Worm (Caenorhabditis elegans) whole organism, late embryonic: ENCODE measurements around the gene C36C5.15.

Source experiments
- C08G9.2 ChIP-seq: sonication (generic microtip); optimal IDR thresholded peaks from 2 replicates; lab custom pipeline; 2016; ENCODE audit warnings: mild to moderate bottlenecking, missing genetic modification characterization, moderate library complexity, missing compliant biosample characterization
- C38D4.7 ChIP-seq: fragments of 200-800 bp; sonication (Bioruptor generic); optimal IDR thresholded peaks from 2 replicates; lab custom pipeline; 2018; ENCODE audit warnings: mild to moderate bottlenecking, missing genetic modification characterization, moderate library complexity, missing compliant biosample characterization
- F13H6.1 ChIP-seq: sonication (generic microtip); optimal IDR thresholded peaks from 2 replicates; lab custom pipeline; 2016; ENCODE audit warnings: missing genetic modification characterization, missing compliant biosample characterization
- K09A11.1 ChIP-seq: sonication (generic microtip); optimal IDR thresholded peaks from 2 replicates; lab custom pipeline; 2017; ENCODE audit warnings: antibody characterized with exemption, mild to moderate bottlenecking, missing genetic modification characterization, missing compliant biosample characterization; ENCODE audit not compliant: insufficient read depth
- T23F11.4 ChIP-seq: fragments of 200-800 bp; sonication (Bioruptor generic); optimal IDR thresholded peaks from 2 replicates; lab custom pipeline; 2018; ENCODE audit warnings: mild to moderate bottlenecking, missing genetic modification characterization, missing compliant biosample characterization
- Y22D7AL.16 ChIP-seq: sonication (generic microtip); optimal IDR thresholded peaks from 2 replicates; lab custom pipeline; 2016; ENCODE audit warnings: missing genetic modification characterization, missing compliant biosample characterization
- ahr-1 ChIP-seq: sonication (generic microtip); optimal IDR thresholded peaks from 2 replicates; lab custom pipeline; 2016; ENCODE audit warnings: missing genetic modification characterization, missing compliant biosample characterization
- ceh-18 ChIP-seq: sonication (generic microtip); optimal IDR thresholded peaks from 2 replicates; lab custom pipeline; 2016; ENCODE audit warnings: missing genetic modification characterization, missing compliant biosample characterization
- ceh-22 ChIP-seq: sonication (generic microtip); optimal IDR thresholded peaks from 2 replicates; lab custom pipeline; 2017; ENCODE audit warnings: missing biosample characterization, missing genetic modification characterization
- ceh-24 ChIP-seq: sonication (generic microtip); optimal IDR thresholded peaks from 2 replicates; lab custom pipeline; 2016; ENCODE audit warnings: mild to moderate bottlenecking, missing genetic modification characterization, missing compliant biosample characterization
- ceh-45 ChIP-seq: fragments of 200-800 bp; sonication (Bioruptor generic); IDR thresholded peaks from 2 replicates; pipeline ENCODE4 v1.3.6; 2022; ENCODE audit warnings: missing genetic modification reagents, missing genetic modification characterization, missing compliant biosample characterization
- ceh-48 ChIP-seq: sonication (generic microtip); optimal IDR thresholded peaks from 2 replicates; lab custom pipeline; 2016; ENCODE audit warnings: missing genetic modification characterization, inconsistent platforms, missing compliant biosample characterization
- ceh-6 ChIP-seq: fragments of 200-800 bp; sonication (Bioruptor generic); optimal IDR thresholded peaks from 2 replicates; lab custom pipeline; 2018; ENCODE audit warnings: mild to moderate bottlenecking, missing genetic modification characterization, missing compliant biosample characterization
- ceh-9 ChIP-seq: sonication (generic microtip); optimal IDR thresholded peaks from 2 replicates; lab custom pipeline; 2016; ENCODE audit warnings: mild to moderate bottlenecking, missing genetic modification characterization, inconsistent platforms, missing compliant biosample characterization
- dmd-4 ChIP-seq: sonication (generic microtip); optimal IDR thresholded peaks from 2 replicates; lab custom pipeline; 2016; ENCODE audit warnings: borderline replicate concordance, missing genetic modification characterization, missing compliant biosample characterization
- elt-2 ChIP-seq: sonication (generic microtip); optimal IDR thresholded peaks from 2 replicates; lab custom pipeline; 2016; ENCODE audit warnings: missing genetic modification reagents, missing genetic modification characterization, missing compliant biosample characterization
- elt-4 ChIP-seq: sonication (generic microtip); optimal IDR thresholded peaks from 2 replicates; lab custom pipeline; 2016; ENCODE audit warnings: missing genetic modification characterization, missing compliant biosample characterization
- ets-4 ChIP-seq: sonication (generic microtip); optimal IDR thresholded peaks from 2 replicates; lab custom pipeline; 2016; ENCODE audit warnings: missing genetic modification characterization, missing compliant biosample characterization
- eyg-1 ChIP-seq: sonication (generic microtip); optimal IDR thresholded peaks from 2 replicates; lab custom pipeline; 2016; ENCODE audit warnings: missing genotype, missing genetic modification characterization, missing compliant biosample characterization
- fkh-10 ChIP-seq: fragments of 150-350 bp; optimal IDR thresholded peaks from 2 replicates; lab custom pipeline; 2014; ENCODE audit warnings: missing biosample characterization, missing genetic modification reagents, missing genetic modification characterization
- fkh-6 ChIP-seq: sonication (generic microtip); optimal IDR thresholded peaks from 2 replicates; lab custom pipeline; 2016; ENCODE audit warnings: missing genetic modification characterization, missing compliant biosample characterization
- hlh-13 ChIP-seq: fragments of 200-800 bp; sonication (Bioruptor generic); optimal IDR thresholded peaks from 2 replicates; lab custom pipeline; 2018; ENCODE audit warnings: mild to moderate bottlenecking, missing genetic modification characterization, missing compliant biosample characterization
- hlh-15 ChIP-seq: sonication (generic microtip); optimal IDR thresholded peaks from 2 replicates; lab custom pipeline; 2016; ENCODE audit warnings: missing genetic modification characterization, missing compliant biosample characterization
- hlh-6 ChIP-seq: sonication (generic microtip); optimal IDR thresholded peaks from 2 replicates; lab custom pipeline; 2016; ENCODE audit warnings: missing genotype, missing genetic modification characterization, missing compliant biosample characterization
- hlh-8 ChIP-seq: sonication (generic microtip); optimal IDR thresholded peaks from 2 replicates; lab custom pipeline; 2016; ENCODE audit warnings: missing genotype, missing genetic modification characterization, missing compliant biosample characterization
- lim-6 ChIP-seq: sonication (generic microtip); optimal IDR thresholded peaks from 2 replicates; lab custom pipeline; 2016; ENCODE audit warnings: missing genetic modification characterization, missing compliant biosample characterization
- madf-2 ChIP-seq: sonication (generic microtip); optimal IDR thresholded peaks from 2 replicates; lab custom pipeline; 2017; ENCODE audit warnings: missing genetic modification characterization, missing compliant biosample characterization
- nhr-232 ChIP-seq: sonication (generic microtip); optimal IDR thresholded peaks from 2 replicates; lab custom pipeline; 2016; ENCODE audit warnings: missing genetic modification characterization, missing compliant biosample characterization
- npax-4 ChIP-seq: sonication (generic microtip); optimal IDR thresholded peaks from 2 replicates; lab custom pipeline; 2016; ENCODE audit warnings: missing genetic modification characterization, missing compliant biosample characterization
- odd-2 ChIP-seq: sonication (generic microtip); optimal IDR thresholded peaks from 2 replicates; lab custom pipeline; 2017; ENCODE audit warnings: antibody characterized with exemption, mild to moderate bottlenecking, missing genetic modification characterization, missing compliant biosample characterization
- pag-3 ChIP-seq: sonication (generic microtip); optimal IDR thresholded peaks from 2 replicates; lab custom pipeline; 2016; ENCODE audit warnings: missing compliant biosample characterization, missing genetic modification characterization, borderline replicate concordance
- pha-2 ChIP-seq: sonication (generic microtip); optimal IDR thresholded peaks from 2 replicates; lab custom pipeline; 2017; ENCODE audit warnings: mild to moderate bottlenecking, missing genetic modification characterization, missing compliant biosample characterization
- pha-4 ChIP-seq: fragments of 150-350 bp; optimal IDR thresholded peaks from 2 replicates; lab custom pipeline; 2018; ENCODE audit warnings: missing biosample characterization, missing genetic modification reagents, missing genetic modification characterization
- pros-1 ChIP-seq: fragments of 150-350 bp; optimal IDR thresholded peaks from 2 replicates; lab custom pipeline; 2014; ENCODE audit warnings: missing biosample characterization, missing genetic modification reagents, missing genetic modification characterization
- sox-2 ChIP-seq: fragments of 200-800 bp; sonication (Bioruptor generic); IDR thresholded peaks from 2 replicates; pipeline ENCODE4 v1.3.6; 2022; ENCODE audit warnings: missing genetic modification reagents, missing genetic modification characterization, missing compliant biosample characterization
- sox-4 ChIP-seq: sonication (generic microtip); optimal IDR thresholded peaks from 2 replicates; lab custom pipeline; 2017; ENCODE audit warnings: mild to moderate bottlenecking, missing genetic modification characterization, inconsistent platforms, missing compliant biosample characterization
- tbx-2 ChIP-seq: sonication (generic microtip); optimal IDR thresholded peaks from 2 replicates; lab custom pipeline; 2016; ENCODE audit warnings: missing genetic modification characterization, missing compliant biosample characterization
- tbx-7 ChIP-seq: sonication (generic microtip); optimal IDR thresholded peaks from 2 replicates; lab custom pipeline; 2016; ENCODE audit warnings: missing genotype, missing genetic modification characterization, missing compliant biosample characterization
- ttx-3 ChIP-seq: sonication (generic microtip); optimal IDR thresholded peaks from 2 replicates; lab custom pipeline; 2016; ENCODE audit warnings: missing genetic modification reagents, missing genetic modification characterization, missing compliant biosample characterization
- unc-3 ChIP-seq, 2 experiments: fragments of 200-800 bp in 1 of 2; sonication (Bioruptor generic) in 1 of 2; sonication (generic microtip) in 1 of 2; conservative IDR thresholded peaks in 1 of 2; optimal IDR thresholded peaks in 1 of 2; 2 replicates each; pipeline versions ENCODE4 v1.3.6 to Lab custom; 2016 to 2022; ENCODE audit warnings: missing compliant biosample characterization in 2 of 2, missing genetic modification characterization in 2 of 2, missing genetic modification reagents in 1 of 2
- unc-42 ChIP-seq: sonication (generic microtip); optimal IDR thresholded peaks from 2 replicates; lab custom pipeline; 2016; ENCODE audit warnings: missing genotype, missing genetic modification characterization, missing compliant biosample characterization
- unc-86 ChIP-seq: sonication (generic microtip); optimal IDR thresholded peaks from 2 replicates; lab custom pipeline; 2016; ENCODE audit warnings: missing genetic modification characterization, missing compliant biosample characterization
- zip-5 ChIP-seq: sonication (generic microtip); optimal IDR thresholded peaks from 2 replicates; lab custom pipeline; 2016; ENCODE audit warnings: missing genetic modification characterization, missing compliant biosample characterization

Gene C36C5.15

DNA sequence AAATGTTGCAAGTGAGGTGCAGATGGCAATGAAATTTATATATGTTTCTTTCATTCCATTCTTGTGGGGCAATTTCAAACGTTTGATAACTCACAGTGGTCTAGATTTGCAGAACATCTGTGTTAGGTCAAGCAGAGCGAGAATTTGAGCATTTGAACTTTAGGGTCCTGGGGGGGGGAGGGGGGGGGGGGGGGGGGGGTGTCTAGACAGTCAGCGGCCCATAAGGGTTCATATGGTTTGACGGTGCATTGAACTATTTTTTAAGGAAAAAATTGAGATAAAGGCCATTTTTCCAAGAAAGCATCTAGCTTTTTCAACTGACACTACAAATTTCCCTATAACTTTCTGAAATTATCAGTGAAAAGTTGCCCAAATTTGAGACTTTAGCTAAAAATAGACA is 17.3 kb upstream of the C36C5.15 start:
- no peak for TF ChIP-seq ceh-24
- TF ChIP-seq ceh-45 (GFP tag; lab: Robert Waterston, UW), result no peak
- no peak for TF ChIP-seq ceh-18 (tag; lab: Kevin White, UChicago)
- no peak for TF ChIP-seq F13H6.1 (tag; lab: Kevin White, UChicago)
- no peak for TF ChIP-seq pag-3 (tag; lab: Kevin White, UChicago)
- TF ChIP-seq hlh-13 (GFP tag; lab: Kevin White, UChicago), result no peak
- TF ChIP-seq hlh-8, result no peak
- no peak for TF ChIP-seq ceh-48 (tag; lab: Kevin White, UChicago)
- no peak for TF ChIP-seq npax-4 (tag; lab: Kevin White, UChicago)
- no peak for TF ChIP-seq unc-3 (GFP tag; conservative IDR thresholded peaks at IDR 0.05; lab: Robert Waterston, UW)
- TF ChIP-seq unc-3 (tag; optimal IDR thresholded peaks at IDR 0.05; lab: Kevin White, UChicago), result no peak
- no peak for TF ChIP-seq tbx-7 (tag; lab: Kevin White, UChicago)
- no peak for TF ChIP-seq hlh-15 (tag; lab: Kevin White, UChicago)
- no peak for TF ChIP-seq fkh-10 (GFP tag; lab: Kevin White, UChicago)
- TF ChIP-seq elt-2 (tag; lab: Kevin White, UChicago), result no peak
- no peak for TF ChIP-seq ahr-1 (tag; lab: Kevin White, UChicago)
- no peak for TF ChIP-seq C08G9.2 (tag; lab: Kevin White, UChicago)

DNA sequence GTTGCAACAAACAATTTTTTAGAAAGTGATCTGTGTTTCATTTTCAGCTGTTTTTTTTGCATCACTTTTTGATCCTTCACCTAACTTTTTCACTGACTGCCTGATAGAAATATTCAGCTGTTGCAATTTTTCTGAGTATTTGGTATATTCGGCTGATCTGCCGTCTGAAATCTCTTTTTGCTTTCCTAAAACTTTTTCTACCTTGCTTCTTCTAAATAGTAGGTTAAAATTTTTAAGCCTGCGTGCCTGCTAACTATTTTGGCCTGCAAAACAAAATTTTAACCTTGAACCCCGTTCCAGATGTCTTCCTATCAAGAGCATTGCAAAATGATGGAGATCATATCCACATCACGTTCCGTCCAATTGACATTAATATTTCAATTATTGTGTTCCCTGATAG is 7.6 kb upstream of the C36C5.15 start, which contains the start of gene srab-8:
Gene srab-8 (plus strand): TSS at position 301 of the 400 bp plus-strand sequence.
- TF ChIP-seq ceh-45 (GFP tag; lab: Robert Waterston, UW) (no peak), F13H6.1 (tag; lab: Kevin White, UChicago) (no peak), pha-2 (tag; lab: Kevin White, UChicago) (no peak), hlh-8 (no peak), ceh-24 (no peak), unc-3 (GFP tag; conservative IDR thresholded peaks at IDR 0.05; lab: Robert Waterston, UW) (no peak), unc-3 (tag; optimal IDR thresholded peaks at IDR 0.05; lab: Kevin White, UChicago) (no peak), unc-86 (tag; lab: Kevin White, UChicago) (no peak), eyg-1 (tag; lab: Kevin White, UChicago) (no peak), lim-6 (tag; lab: Kevin White, UChicago) (no peak), pha-4 (tag; lab: Kevin White, UChicago) (no peak), sox-2 (GFP tag; lab: Robert Waterston, UW) (no peak)

DNA sequence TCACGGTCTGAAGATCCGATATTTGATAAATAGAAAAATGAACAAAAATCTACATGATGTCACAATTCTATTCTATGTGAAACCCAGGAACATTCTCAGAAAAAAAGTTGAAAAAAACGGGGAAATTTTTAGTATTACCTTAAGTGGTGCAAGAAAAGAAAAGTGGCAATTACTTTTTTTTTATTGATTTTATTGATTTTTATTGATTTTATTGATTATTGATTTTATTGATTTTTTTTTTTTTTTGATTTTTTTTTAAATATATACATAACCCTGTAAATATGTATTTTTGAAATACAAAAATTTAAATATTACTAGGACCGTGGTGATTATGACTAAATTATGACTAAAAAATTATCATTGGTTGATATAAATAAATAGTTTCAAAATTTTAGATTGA is 3.1 kb upstream of the C36C5.15 start:
- TF ChIP-seq ceh-24, result no peak
- no peak for TF ChIP-seq ceh-6 (GFP tag; lab: Kevin White, UChicago)
- TF ChIP-seq pros-1 (tag; lab: Kevin White, UChicago), result no peak
- TF ChIP-seq unc-86 (tag; lab: Kevin White, UChicago), result no peak
- no peak for TF ChIP-seq nhr-232 (tag; lab: Kevin White, UChicago)
- TF ChIP-seq C08G9.2 (tag; lab: Kevin White, UChicago), result no peak
- TF ChIP-seq ttx-3 (tag; lab: Kevin White, UChicago), result no peak
- no peak for TF ChIP-seq Y22D7AL.16 (tag; lab: Kevin White, UChicago)
- TF ChIP-seq ets-4 (tag; lab: Kevin White, UChicago), result no peak
- TF ChIP-seq pag-3 (tag; lab: Kevin White, UChicago), result no peak
- no peak for TF ChIP-seq sox-4
- TF ChIP-seq fkh-6, result no peak
- TF ChIP-seq unc-3 (GFP tag; conservative IDR thresholded peaks at IDR 0.05; lab: Robert Waterston, UW), result no peak
- no peak for TF ChIP-seq unc-3 (tag; optimal IDR thresholded peaks at IDR 0.05; lab: Kevin White, UChicago)
- no peak for TF ChIP-seq ceh-18 (tag; lab: Kevin White, UChicago)
- TF ChIP-seq tbx-2 (tag; lab: Kevin White, UChicago), result no peak

DNA sequence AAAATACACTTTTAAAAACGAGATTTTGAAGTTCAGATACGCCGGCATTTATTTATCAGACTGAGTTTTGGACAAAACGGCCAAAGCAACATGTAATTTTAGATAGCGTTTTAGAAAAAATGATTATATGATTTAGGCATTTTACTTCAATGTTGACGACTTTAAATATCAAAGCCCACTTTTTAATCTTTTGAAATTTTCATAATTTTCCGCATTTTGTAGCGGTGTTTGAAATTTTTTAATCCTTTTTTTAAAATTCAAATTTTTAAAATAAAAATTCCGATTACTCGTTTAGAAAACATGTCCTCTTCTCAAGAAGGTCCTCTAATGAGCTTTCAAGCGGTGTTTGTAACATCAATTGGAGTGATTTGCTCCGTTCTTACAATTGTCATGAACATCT is 1.3 kb upstream of the C36C5.15 start, which contains the start of gene srbc-6:
Gene srbc-6 (plus strand): TSS at position 301 of the 400 bp plus-strand sequence.
- no peak for TF ChIP-seq madf-2 (tag; lab: Kevin White, UChicago)
- no peak for TF ChIP-seq elt-4 (tag; lab: Kevin White, UChicago)
- no peak for TF ChIP-seq dmd-4 (tag; lab: Kevin White, UChicago)
- TF ChIP-seq hlh-6 (tag; lab: Kevin White, UChicago), result no peak
- TF ChIP-seq T23F11.4 (GFP tag; lab: Kevin White, UChicago), result no peak
- no peak for TF ChIP-seq ceh-9 (tag; lab: Kevin White, UChicago)
- no peak for TF ChIP-seq ceh-18 (tag; lab: Kevin White, UChicago)
- TF ChIP-seq unc-86 (tag; lab: Kevin White, UChicago), result no peak
- no peak for TF ChIP-seq pha-4 (tag; lab: Kevin White, UChicago)
- no peak for TF ChIP-seq zip-5 (tag; lab: Kevin White, UChicago)
- TF ChIP-seq odd-2 (tag; lab: Kevin White, UChicago), result no peak
- no peak for TF ChIP-seq K09A11.1 (tag; lab: Kevin White, UChicago)
- TF ChIP-seq C38D4.7 (GFP tag; lab: Kevin White, UChicago), result no peak
- no peak for TF ChIP-seq tbx-2 (tag; lab: Kevin White, UChicago)
- TF ChIP-seq ceh-22 (tag; lab: Kevin White, UChicago), result no peak
- no peak for TF ChIP-seq ceh-6 (GFP tag; lab: Kevin White, UChicago)
- no peak for TF ChIP-seq lim-6 (tag; lab: Kevin White, UChicago)
- TF ChIP-seq sox-4, result no peak
- TF ChIP-seq C08G9.2 (tag; lab: Kevin White, UChicago), result no peak
- TF ChIP-seq unc-42 (tag; lab: Kevin White, UChicago), result no peak
